Worm (Caenorhabditis elegans) whole organism, L2 larva: ENCODE data around the gene lrx-1.

Experiments used
- F13H6.1 ChIP-seq: sonication (generic microtip); optimal IDR thresholded peaks from 2 replicates; lab custom pipeline; 2016; ENCODE audit warnings: missing genetic modification characterization, missing compliant biosample characterization
- R02D3.7 ChIP-seq: fragments of 150-350 bp; optimal IDR thresholded peaks from 2 replicates; lab custom pipeline; 2014; ENCODE audit warnings: missing biosample characterization, missing genetic modification characterization
- Y55F3AM.14 ChIP-seq: fragments of 200-800 bp; sonication (Bioruptor generic); optimal IDR thresholded peaks from 2 replicates; lab custom pipeline; 2018; ENCODE audit warnings: mild to moderate bottlenecking, missing genetic modification characterization, missing compliant biosample characterization
- ZK546.5 ChIP-seq: sonication (generic microtip); optimal IDR thresholded peaks from 2 replicates; lab custom pipeline; 2017; ENCODE audit warnings: missing biosample characterization, missing genetic modification characterization
- alr-1 ChIP-seq: fragments of 150-350 bp; optimal IDR thresholded peaks from 2 replicates; lab custom pipeline; 2014; ENCODE audit warnings: missing biosample characterization, missing genetic modification characterization
- aly-2 ChIP-seq: fragments of 150-350 bp; optimal IDR thresholded peaks from 2 replicates; lab custom pipeline; 2014; ENCODE audit warnings: missing biosample characterization, missing genetic modification characterization
- ama-1 ChIP-seq: fragments of 150-350 bp; optimal IDR thresholded peaks from 2 replicates; lab custom pipeline; 2018; ENCODE audit warnings: inconsistent platforms
- ceh-16 ChIP-seq: fragments of 150-350 bp; optimal IDR thresholded peaks from 2 replicates; lab custom pipeline; 2014; ENCODE audit warnings: missing biosample characterization, missing genetic modification characterization
- ceh-82 ChIP-seq: fragments of 150-350 bp; optimal IDR thresholded peaks from 2 replicates; lab custom pipeline; 2014; ENCODE audit warnings: missing biosample characterization, missing genetic modification characterization
- crh-2 ChIP-seq: sonication (generic microtip); optimal IDR thresholded peaks from 2 replicates; lab custom pipeline; 2017; ENCODE audit warnings: missing biosample characterization, missing genetic modification characterization
- dmd-4 ChIP-seq: sonication (generic microtip); optimal IDR thresholded peaks from 2 replicates; lab custom pipeline; 2017; ENCODE audit warnings: missing biosample characterization, missing genetic modification characterization
- egl-27 ChIP-seq: sonication (generic microtip); optimal IDR thresholded peaks from 3 replicates; lab custom pipeline; 2017; ENCODE audit warnings: missing biosample characterization, missing genetic modification reagents, missing genetic modification characterization
- elt-1 ChIP-seq: fragments of 150-350 bp; optimal IDR thresholded peaks from 2 replicates; lab custom pipeline; 2014; ENCODE audit warnings: missing biosample characterization, missing genetic modification characterization
- elt-3 ChIP-seq: sonication (generic microtip); optimal IDR thresholded peaks from 2 replicates; lab custom pipeline; 2017; ENCODE audit warnings: missing biosample characterization, missing genetic modification characterization
- fos-1 ChIP-seq: fragments of 150-350 bp; optimal IDR thresholded peaks from 2 replicates; lab custom pipeline; 2014; ENCODE audit warnings: missing biosample characterization, missing genetic modification characterization
- gmeb-1 ChIP-seq: fragments of 150-350 bp; optimal IDR thresholded peaks from 2 replicates; lab custom pipeline; 2014; ENCODE audit warnings: missing biosample characterization, missing genetic modification characterization
- lin-13 ChIP-seq: fragments of 150-350 bp; optimal IDR thresholded peaks from 2 replicates; lab custom pipeline; 2014; ENCODE audit warnings: missing biosample characterization, missing genetic modification reagents, missing genetic modification characterization
- lsy-2 ChIP-seq, 2 experiments: fragments of 150-350 bp in 1 of 2; sonication (generic microtip) in 1 of 2; optimal IDR thresholded peaks; 2 replicates each; lab custom pipeline; 2014 to 2017; ENCODE audit warnings: missing biosample characterization in 2 of 2, missing genetic modification characterization in 2 of 2
- mab-5 ChIP-seq: fragments of 150-350 bp; optimal IDR thresholded peaks from 2 replicates; lab custom pipeline; 2014; ENCODE audit warnings: missing biosample characterization, missing genetic modification characterization
- mbf-1 ChIP-seq: sonication (generic microtip); optimal IDR thresholded peaks from 2 replicates; lab custom pipeline; 2017; ENCODE audit warnings: missing biosample characterization, missing genetic modification characterization
- mdl-1 ChIP-seq, 2 experiments: fragments of 150-350 bp in 1 of 2; sonication (generic microtip) in 1 of 2; optimal IDR thresholded peaks; 2 replicates each; lab custom pipeline; 2017; ENCODE audit warnings: missing biosample characterization in 2 of 2, missing genetic modification characterization in 2 of 2
- nhr-10 ChIP-seq: sonication (generic microtip); optimal IDR thresholded peaks from 2 replicates; lab custom pipeline; 2017; ENCODE audit warnings: missing biosample characterization, missing genetic modification characterization
- nhr-11 ChIP-seq: fragments of 150-350 bp; optimal IDR thresholded peaks from 2 replicates; lab custom pipeline; 2014; ENCODE audit warnings: missing biosample characterization, missing genetic modification characterization
- nhr-12 ChIP-seq: fragments of 150-350 bp; optimal IDR thresholded peaks from 2 replicates; lab custom pipeline; 2014; ENCODE audit warnings: missing biosample characterization, missing genetic modification characterization
- nhr-129 ChIP-seq: fragments of 150-350 bp; optimal IDR thresholded peaks from 2 replicates; lab custom pipeline; 2014; ENCODE audit warnings: missing biosample characterization, missing genetic modification characterization
- nhr-21 ChIP-seq: fragments of 150-350 bp; optimal IDR thresholded peaks from 2 replicates; lab custom pipeline; 2014; ENCODE audit warnings: missing biosample characterization, missing genetic modification characterization
- nhr-237 ChIP-seq: fragments of 150-350 bp; optimal IDR thresholded peaks from 2 replicates; lab custom pipeline; 2014; ENCODE audit warnings: missing biosample characterization, missing genetic modification characterization
- nhr-25 ChIP-seq: fragments of 150-350 bp; sonication (generic microtip); optimal IDR thresholded peaks from 3 replicates; lab custom pipeline; 2014; ENCODE audit warnings: missing biosample characterization, missing genetic modification characterization
- nhr-6 ChIP-seq: fragments of 150-350 bp; optimal IDR thresholded peaks from 2 replicates; lab custom pipeline; 2014; ENCODE audit warnings: missing biosample characterization, missing genetic modification characterization
- skn-1 ChIP-seq: sonication (generic microtip); optimal IDR thresholded peaks from 2 replicates; lab custom pipeline; 2017; ENCODE audit warnings: missing biosample characterization, missing genetic modification characterization
- sma-3 ChIP-seq: sonication (generic microtip); optimal IDR thresholded peaks from 2 replicates; lab custom pipeline; 2016; ENCODE audit warnings: missing genetic modification reagents, missing genetic modification characterization, missing compliant biosample characterization
- unc-39 ChIP-seq: fragments of 150-350 bp; optimal IDR thresholded peaks from 2 replicates; lab custom pipeline; 2014; ENCODE audit warnings: missing biosample characterization, missing genetic modification characterization
- unc-55 ChIP-seq: fragments of 150-350 bp; sonication (generic microtip); optimal IDR thresholded peaks from 3 replicates; lab custom pipeline; 2014; ENCODE audit warnings: missing biosample characterization, missing genetic modification reagents, missing genetic modification characterization
- unc-62 ChIP-seq: fragments of 150-350 bp; optimal IDR thresholded peaks from 2 replicates; lab custom pipeline; 2014; ENCODE audit warnings: missing biosample characterization, missing genetic modification reagents, missing genetic modification characterization
- ztf-11 ChIP-seq: sonication (generic microtip); optimal IDR thresholded peaks from 2 replicates; lab custom pipeline; 2017; ENCODE audit warnings: missing biosample characterization, missing genetic modification characterization
- ztf-4 ChIP-seq: fragments of 150-350 bp; optimal IDR thresholded peaks from 2 replicates; lab custom pipeline; 2014; ENCODE audit warnings: missing biosample characterization, missing genetic modification characterization

The lrx-1 gene

ce11 chrV:12300166-12300565 is 47.8 kb downstream of the lrx-1 start (continued):
- TF ChIP-seq nhr-21 (tag; lab: Kevin White, UChicago), result peak; percentile 87
- no peak for TF ChIP-seq nhr-237
- TF ChIP-seq nhr-25 (tag; lab: Kevin White, UChicago), result peak; percentile 88
- peak; percentile 71 for TF ChIP-seq F13H6.1 (tag; lab: Kevin White, UChicago)
- peak; percentile 86 for TF ChIP-seq sma-3
- TF ChIP-seq skn-1 (tag; lab: Kevin White, UChicago), result no peak

ce11 chrV:12300780-12301460 is 48.5 kb downstream of the lrx-1 start:
- TF ChIP-seq elt-3 (tag; lab: Kevin White, UChicago) (no peak), fos-1 (tag; lab: Kevin White, UChicago) (no peak), crh-2 (tag; lab: Kevin White, UChicago) (peak; percentile 6), nhr-10 (no peak), unc-62 (GFP tag; lab: Kevin White, UChicago) (no peak), aly-2 (no peak), ceh-16 (tag; lab: Kevin White, UChicago) (no peak), mdl-1 (tag; optimal IDR thresholded peaks at IDR 0.05; lab: Kevin White, UChicago) (no peak), ZK546.5 (tag; lab: Kevin White, UChicago) (no peak), egl-27 (tag; lab: Kevin White, UChicago) (no peak), nhr-12 (tag; lab: Kevin White, UChicago) (no peak), R02D3.7 (tag; lab: Kevin White, UChicago) (no peak), Y55F3AM.14 (GFP tag; lab: Kevin White, UChicago) (no peak), sma-3 (peak; percentile 37), mbf-1 (tag; lab: Kevin White, UChicago) (no peak), ceh-82 (no peak), alr-1 (tag; lab: Kevin White, UChicago) (no peak), gmeb-1 (no peak), ztf-4 (no peak), F13H6.1 (tag; lab: Kevin White, UChicago) (no peak), unc-55 (no peak), elt-1 (tag; lab: Kevin White, UChicago) (no peak), lsy-2 (tag; optimal IDR thresholded peaks at IDR 0.05; lab: Kevin White, UChicago) (no peak), nhr-25 (tag; lab: Kevin White, UChicago) (peak; percentile 69), nhr-21 (tag; lab: Kevin White, UChicago) (peak; percentile 15), nhr-129 (no peak), ama-1 (lab: Kevin White, UChicago) (peak; percentile 15), dmd-4 (tag; lab: Kevin White, UChicago) (no peak), nhr-6 (no peak), ztf-11 (tag; lab: Kevin White, UChicago) (no peak)
- TF ChIP-seq, all 48 proteins: peak for 5

ce11 chrV:12301985-12302591 is 49.7 kb downstream of the lrx-1 start, which contains the start of the genes frm-7 and F55C5.17:
Gene frm-7 (plus strand): TSS chrV:12302484.
Gene F55C5.17 (plus strand): TSS chrV:12302541.
- peak; percentile 13 for TF ChIP-seq sma-3
- TF ChIP-seq unc-39 (tag; lab: Kevin White, UChicago), result no peak
- TF ChIP-seq nhr-11 (tag; lab: Kevin White, UChicago), result no peak
- no peak for TF ChIP-seq mab-5 (tag; lab: Kevin White, UChicago)
- no peak for TF ChIP-seq F13H6.1 (tag; lab: Kevin White, UChicago)
- TF ChIP-seq alr-1 (tag; lab: Kevin White, UChicago), result no peak
- TF ChIP-seq fos-1 (tag; lab: Kevin White, UChicago), result peak; percentile 49
- no peak for TF ChIP-seq ama-1 (lab: Kevin White, UChicago)
- TF ChIP-seq lin-13, result no peak
- peak; percentile 31 for TF ChIP-seq crh-2 (tag; lab: Kevin White, UChicago)
- no peak for TF ChIP-seq ZK546.5 (tag; lab: Kevin White, UChicago)
- no peak for TF ChIP-seq ceh-16 (tag; lab: Kevin White, UChicago)
- TF ChIP-seq ceh-82, result no peak
